Worm (Caenorhabditis elegans): ENCODE measurements around the gene npa-1.

DNA sequence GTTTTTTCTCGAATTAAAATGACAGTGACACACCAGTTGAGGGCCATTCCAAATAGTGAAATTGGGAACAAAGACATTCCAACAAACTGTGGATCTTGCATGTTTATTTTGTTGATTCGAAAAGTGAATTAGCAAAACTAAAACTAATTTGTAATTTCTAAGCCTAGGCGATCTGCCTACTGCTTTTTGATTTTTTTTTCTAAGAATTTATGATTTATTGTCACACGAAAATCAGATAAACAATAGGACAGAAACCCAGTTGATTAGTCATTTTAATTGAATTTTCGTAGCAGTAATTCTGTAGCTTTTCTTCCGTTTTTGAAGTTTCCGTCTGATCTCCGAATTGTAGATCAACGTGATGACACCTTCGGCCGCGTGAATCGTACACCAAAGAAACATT is 43.2 kb downstream of the npa-1 start, which contains the start of gene srx-33:
- TF ChIP-seq sem-2 (GFP tag; optimal IDR thresholded peaks at IDR 0.05), result no peak
- TF ChIP-seq mep-1 (tag; optimal IDR thresholded peaks at IDR 0.05), result no peak
- no peak for TF ChIP-seq M03D4.4 (tag; optimal IDR thresholded peaks at IDR 0.05)
- TF ChIP-seq snpc-4 (tag; optimal IDR thresholded peaks at IDR 0.05), result no peak
- TF ChIP-seq lin-13 (tag; optimal IDR thresholded peaks at IDR 0.05), result no peak
- TF ChIP-seq pha-4 (tag; optimal IDR thresholded peaks at IDR 0.05), result no peak
- no peak for TF ChIP-seq hlh-1 (tag; optimal IDR thresholded peaks at IDR 0.05)
- TF ChIP-seq elt-1 (tag; optimal IDR thresholded peaks at IDR 0.05; ENCODE audit: borderline replicate concordance, insufficient read depth), result no peak
- no peak for TF ChIP-seq unc-39 (tag; optimal IDR thresholded peaks at IDR 0.05)
- TF ChIP-seq nhr-237 (tag; optimal IDR thresholded peaks at IDR 0.05), result no peak
- TF ChIP-seq nhr-28 (tag; optimal IDR thresholded peaks at IDR 0.05), result no peak
- no peak for TF ChIP-seq blmp-1 (tag; optimal IDR thresholded peaks at IDR 0.05)
- TF ChIP-seq ztf-11 (tag; optimal IDR thresholded peaks at IDR 0.05), result no peak
- TF ChIP-seq unc-62 (GFP tag; optimal IDR thresholded peaks at IDR 0.05), result no peak

All from whole organism, mixed stage, embryonic.